Fruit fly (Drosophila melanogaster) whole organism, embryonic: ENCODE measurements around the gene CG13405.

Experiments used
- Ada2b ChIP-seq: fragments of 200-800 bp; sonication (Bioruptor generic); IDR thresholded peaks from 2 replicates; pipeline ENCODE4 v1.3.6; 2022; ENCODE audit warnings: missing biosample characterization, missing genetic modification characterization
- Aef1 ChIP-seq: fragments of 200-800 bp; sonication (Bioruptor generic); IDR thresholded peaks from 3 replicates; pipeline ENCODE4 v1.3.6; 2022; ENCODE audit warnings: missing biosample characterization, missing genetic modification characterization
- Atf3 ChIP-seq: fragments of 200-800 bp; sonication (Bioruptor generic); optimal IDR thresholded peaks from 3 replicates; lab custom pipeline; 2016; ENCODE audit warnings: missing biosample characterization, missing genetic modification characterization
- CG10431 ChIP-seq: fragments of 200-800 bp; sonication (Bioruptor generic); optimal IDR thresholded peaks from 3 replicates; lab custom pipeline; 2018; ENCODE audit warnings: missing biosample characterization, mild to moderate bottlenecking, missing genetic modification characterization
- CG12659 ChIP-seq: fragments of 200-800 bp; sonication (Bioruptor generic); optimal IDR thresholded peaks from 3 replicates; lab custom pipeline; 2017; ENCODE audit warnings: mild to moderate bottlenecking, missing biosample characterization, missing genetic modification reagents, missing genetic modification characterization
- CG12744 ChIP-seq: fragments of 200-800 bp; sonication (Bioruptor generic); optimal IDR thresholded peaks from 2 replicates; lab custom pipeline; 2016; ENCODE audit warnings: missing biosample characterization, missing genetic modification characterization
- CG12769 ChIP-seq: fragments of 200-800 bp; sonication (Bioruptor generic); optimal IDR thresholded peaks from 2 replicates; lab custom pipeline; 2019; ENCODE audit warnings: missing biosample characterization, mild to moderate bottlenecking, missing genetic modification characterization, moderate library complexity
- CG13123 ChIP-seq: fragments of 200-800 bp; sonication (Bioruptor generic); optimal IDR thresholded peaks from 2 replicates; lab custom pipeline; 2016; ENCODE audit warnings: missing biosample characterization, missing genetic modification characterization
- CG13287 ChIP-seq: fragments of 200-800 bp; sonication (Bioruptor generic); IDR thresholded peaks from 2 replicates; pipeline ENCODE4 v1.3.6; 2022; ENCODE audit warnings: missing biosample characterization, missing genetic modification characterization; ENCODE audit not compliant: partially characterized antibody
- CG14441 ChIP-seq: fragments of 200-800 bp; sonication (Bioruptor generic); IDR thresholded peaks from 2 replicates; pipeline ENCODE4 v1.3.6; 2022; ENCODE audit warnings: missing biosample characterization, missing genetic modification characterization
- CG18476 ChIP-seq: fragments of 200-800 bp; sonication (Bioruptor generic); optimal IDR thresholded peaks from 2 replicates; lab custom pipeline; 2016; ENCODE audit warnings: missing biosample characterization, mild to moderate bottlenecking, missing genetic modification characterization
- CG30403 ChIP-seq: fragments of 200-800 bp; sonication (Bioruptor generic); optimal IDR thresholded peaks from 3 replicates; lab custom pipeline; 2016; ENCODE audit warnings: missing biosample characterization, missing genetic modification characterization
- CG34224 ChIP-seq: fragments of 200-800 bp; sonication (Bioruptor generic); IDR thresholded peaks from 3 replicates; pipeline ENCODE4 v1.3.6; 2022; ENCODE audit warnings: missing biosample characterization, missing genetic modification characterization; ENCODE audit not compliant: partially characterized antibody
- CG3726 ChIP-seq: fragments of 200-800 bp; sonication (Bioruptor generic); IDR thresholded peaks from 3 replicates; pipeline ENCODE4, ENCODE4 v1.3.6; 2022; ENCODE audit warnings: missing biosample characterization, missing genetic modification characterization
- CG43689 ChIP-seq: fragments of 200-800 bp; sonication (Bioruptor generic); IDR thresholded peaks from 2 replicates; pipeline ENCODE4 v1.3.6; 2022; ENCODE audit warnings: missing biosample characterization, missing genetic modification characterization
- CG4617 ChIP-seq: fragments of 200-800 bp; sonication (Bioruptor generic); optimal IDR thresholded peaks from 3 replicates; lab custom pipeline; 2016; ENCODE audit warnings: missing biosample characterization, missing genetic modification characterization, borderline replicate concordance
- CG5953 ChIP-seq: fragments of 200-800 bp; sonication (Bioruptor generic); IDR thresholded peaks from 2 replicates; pipeline ENCODE4 v1.3.6; 2022; ENCODE audit warnings: missing biosample characterization, missing genetic modification characterization
- CG6791 ChIP-seq: fragments of 200-800 bp; sonication (Bioruptor generic); IDR thresholded peaks from 3 replicates; pipeline ENCODE4 v1.3.6; 2022; ENCODE audit warnings: missing biosample characterization, missing genetic modification characterization; ENCODE audit not compliant: partially characterized antibody
- CG7271 ChIP-seq: fragments of 200-800 bp; sonication (Bioruptor generic); optimal IDR thresholded peaks from 2 replicates; lab custom pipeline; 2018; ENCODE audit warnings: missing biosample characterization, mild to moderate bottlenecking, missing genetic modification characterization, moderate library complexity
- CG7839 ChIP-seq: fragments of 200-800 bp; sonication (Bioruptor generic); optimal IDR thresholded peaks from 3 replicates; lab custom pipeline; 2018; ENCODE audit warnings: missing biosample characterization, mild to moderate bottlenecking, missing genetic modification characterization, moderate library complexity
- CG8281 ChIP-seq: fragments of 200-800 bp; sonication (Bioruptor generic); optimal IDR thresholded peaks from 2 replicates; lab custom pipeline; 2018; ENCODE audit warnings: missing biosample characterization, mild to moderate bottlenecking, missing genetic modification characterization, moderate library complexity
- CG8290 ChIP-seq, 3 experiments: fragments of 200-800 bp; sonication (Bioruptor generic); optimal IDR thresholded peaks; 2 replicates each; lab custom pipeline; 2016 to 2019; ENCODE audit warnings: missing biosample characterization in 3 of 3, missing genetic modification characterization in 3 of 3, mild to moderate bottlenecking in 2 of 3, moderate library complexity in 1 of 3
- CG8765 ChIP-seq: fragments of 200-800 bp; sonication (Bioruptor generic); IDR thresholded peaks from 2 replicates; pipeline ENCODE4 v1.3.6; 2022; ENCODE audit warnings: missing biosample characterization, missing genetic modification characterization
- CG8944 ChIP-seq: fragments of 200-800 bp; sonication (Bioruptor generic); optimal IDR thresholded peaks from 3 replicates; lab custom pipeline; 2016; ENCODE audit warnings: missing biosample characterization, missing genetic modification characterization
- D19B ChIP-seq: fragments of 200-800 bp; sonication (Bioruptor generic); optimal IDR thresholded peaks from 2 replicates; lab custom pipeline; 2017; ENCODE audit warnings: missing biosample characterization, mild to moderate bottlenecking, missing genetic modification characterization
- Dip2 ChIP-seq: fragments of 200-800 bp; sonication (Bioruptor generic); IDR thresholded peaks from 2 replicates; pipeline ENCODE4 v1.3.6; 2022; ENCODE audit warnings: missing biosample characterization, missing genetic modification characterization
- E2f2 ChIP-seq: fragments of 200-800 bp; sonication (Bioruptor generic); IDR thresholded peaks from 2 replicates; pipeline ENCODE4 v1.3.6; 2022; ENCODE audit warnings: missing biosample characterization, missing genetic modification characterization
- Eip74EF ChIP-seq, 2 experiments: fragments of 200-800 bp in 1 of 2; fragments of >200 bp in 1 of 2; sonication (Bioruptor generic) in 1 of 2; optimal IDR thresholded peaks; 2 replicates each; lab custom pipeline; 2017 to 2019; ENCODE audit warnings: missing biosample characterization in 2 of 2, missing genetic modification characterization in 2 of 2, mild to moderate bottlenecking in 1 of 2, moderate library complexity in 1 of 2
- HLH54F ChIP-seq: fragments of 200-800 bp; sonication (Bioruptor generic); optimal IDR thresholded peaks from 3 replicates; lab custom pipeline; 2016; ENCODE audit warnings: missing biosample characterization, missing genetic modification characterization
- Hr3 ChIP-seq: fragments of 200-800 bp; sonication (Bioruptor generic); optimal IDR thresholded peaks from 3 replicates; lab custom pipeline; 2016; ENCODE audit warnings: missing biosample characterization, missing genetic modification characterization
- Hr51 ChIP-seq, 2 experiments: fragments of 200-800 bp; sonication (Bioruptor generic); optimal IDR thresholded peaks; 2 replicates in 1 of 2; 3 replicates in 1 of 2; lab custom pipeline; 2016 to 2018; ENCODE audit warnings: missing biosample characterization in 2 of 2, missing genetic modification characterization in 2 of 2, mild to moderate bottlenecking in 1 of 2, moderate library complexity in 1 of 2
- Med ChIP-seq: fragments of 200-800 bp; sonication (Bioruptor generic); peaks from one replicate; lab custom pipeline; 2016; ENCODE audit warnings: missing biosample characterization, missing genetic modification characterization, mild to moderate bottlenecking, inconsistent platforms, moderate library complexity
- NfI ChIP-seq: fragments of 200-800 bp; sonication (Bioruptor generic); optimal IDR thresholded peaks from 3 replicates; lab custom pipeline; 2018; ENCODE audit warnings: missing biosample characterization, mild to moderate bottlenecking, missing genetic modification characterization, moderate library complexity
- Side ChIP-seq: fragments of 200-800 bp; sonication (Bioruptor generic); optimal IDR thresholded peaks from 2 replicates; lab custom pipeline; 2016; ENCODE audit warnings: missing biosample characterization, missing genetic modification characterization
- Six4 ChIP-seq: fragments of 200-800 bp; sonication (Bioruptor generic); optimal IDR thresholded peaks from 2 replicates; lab custom pipeline; 2016; ENCODE audit warnings: missing biosample characterization, missing genetic modification characterization
- ac ChIP-seq: fragments of 200-800 bp; sonication (Bioruptor generic); optimal IDR thresholded peaks from 3 replicates; lab custom pipeline; 2017; ENCODE audit warnings: missing biosample characterization, mild to moderate bottlenecking, missing genetic modification characterization
- dmrt11E ChIP-seq: fragments of 200-800 bp; sonication (Bioruptor generic); optimal IDR thresholded peaks from 3 replicates; lab custom pipeline; 2018; ENCODE audit warnings: missing biosample characterization, mild to moderate bottlenecking, missing genetic modification characterization, moderate library complexity
- dpn ChIP-seq, 2 experiments: fragments of 200-800 bp; sonication (Bioruptor generic); optimal IDR thresholded peaks; 3 replicates each; lab custom pipeline; 2016; ENCODE audit warnings: missing biosample characterization in 2 of 2, missing genetic modification characterization in 2 of 2
- ewg ChIP-seq: fragments of 200-800 bp; sonication (Bioruptor generic); optimal IDR thresholded peaks from 3 replicates; lab custom pipeline; 2017; ENCODE audit warnings: mild to moderate bottlenecking, missing biosample characterization, missing genetic modification reagents, missing genetic modification characterization
- fd102C ChIP-seq: fragments of 200-800 bp; sonication (Bioruptor generic); optimal IDR thresholded peaks from 2 replicates; lab custom pipeline; 2018; ENCODE audit warnings: missing biosample characterization, mild to moderate bottlenecking, missing genetic modification characterization, moderate library complexity
- fd96Cb ChIP-seq: fragments of 200-800 bp; sonication (Bioruptor generic); optimal IDR thresholded peaks from 2 replicates; lab custom pipeline; 2018; ENCODE audit warnings: missing biosample characterization, mild to moderate bottlenecking, missing genetic modification characterization, moderate library complexity
- fu2 ChIP-seq: fragments of 200-800 bp; sonication (Bioruptor generic); optimal IDR thresholded peaks from 2 replicates; lab custom pipeline; 2016; ENCODE audit warnings: missing biosample characterization, missing genetic modification characterization
- gem ChIP-seq: fragments of 200-800 bp; sonication (Bioruptor generic); optimal IDR thresholded peaks from 2 replicates; lab custom pipeline; 2019; ENCODE audit warnings: missing biosample characterization, mild to moderate bottlenecking, missing genetic modification characterization, moderate library complexity
- gt ChIP-seq: fragments of 200-800 bp; sonication (Bioruptor generic); IDR thresholded peaks from 2 replicates; pipeline ENCODE4 v1.3.6; 2022; ENCODE audit warnings: missing biosample characterization, missing genetic modification characterization
- nau ChIP-seq: fragments of 200-800 bp; sonication (Bioruptor generic); optimal IDR thresholded peaks from 3 replicates; lab custom pipeline; 2017; ENCODE audit warnings: missing biosample characterization, mild to moderate bottlenecking, missing genetic modification characterization, missing genetic modification reagents
- run ChIP-seq: fragments of 200-800 bp; sonication (Bioruptor generic); optimal IDR thresholded peaks from 3 replicates; lab custom pipeline; 2018; ENCODE audit warnings: missing biosample characterization, mild to moderate bottlenecking, missing genetic modification characterization
- sens-2 ChIP-seq: fragments of 200-800 bp; sonication (Bioruptor generic); IDR thresholded peaks from 2 replicates; pipeline ENCODE4 v1.3.6; 2022; ENCODE audit warnings: missing biosample characterization, missing genetic modification characterization
- sna ChIP-seq: fragments of 200-800 bp; sonication (Bioruptor generic); IDR thresholded peaks from 2 replicates; pipeline ENCODE4 v1.3.6; 2022; ENCODE audit warnings: missing biosample characterization, missing genetic modification characterization; ENCODE audit not compliant: partially characterized antibody
- tgo ChIP-seq: fragments of 200-800 bp; sonication (Bioruptor generic); IDR thresholded peaks from 3 replicates; pipeline ENCODE4 v1.3.6; 2022; ENCODE audit warnings: missing biosample characterization, missing genetic modification characterization
- vfl ChIP-seq: fragments of 200-800 bp; sonication (Bioruptor generic); optimal IDR thresholded peaks from 2 replicates; lab custom pipeline; 2016; ENCODE audit warnings: missing biosample characterization, missing genetic modification characterization

Gene CG13405

dm6 chr3L:94062-94461, 18.9 kb upstream of the CG13405 start (continued):
- TF ChIP-seq CG12769 (tag; lab: Kevin White, UChicago) (peak; percentile 51), fd96Cb (tag; lab: Kevin White, UChicago) (no peak), gem (peak; percentile 7), CG14441 (GFP tag; lab: Robert Waterston, UW) (peak; percentile 74; the same call in 1 of the 2 replicates), gt (GFP tag; lab: Robert Waterston, UW) (no peak), ac (GFP tag; lab: Kevin White, UChicago) (no peak), dpn (GFP tag; optimal IDR thresholded peaks at IDR 0.05; lab: Kevin White, UChicago) (peak; percentile 20 to 56), CG12659 (GFP tag; lab: Kevin White, UChicago) (no peak), CG13123 (peak; percentile 36), HLH54F (GFP tag; lab: Kevin White, UChicago) (peak; percentile 43), NfI (GFP tag; lab: Kevin White, UChicago) (peak; percentile 12), vfl (GFP tag; lab: Kevin White, UChicago) (no peak), sna (no peak), Eip74EF (GFP tag; optimal IDR thresholded peaks at IDR 0.05; lab: Kevin White, UChicago) (no peak), Atf3 (GFP tag; lab: Kevin White, UChicago) (no peak), Hr3 (GFP tag; lab: Kevin White, UChicago) (no peak), Aef1 (GFP tag; lab: Robert Waterston, UW) (0 out of 3 replicates have a peak, but pooled peaks have one; percentile 32), E2f2 (GFP tag; lab: Robert Waterston, UW) (no peak), run (no peak), CG7271 (tag; lab: Kevin White, UChicago) (no peak), nau (no peak), CG43689 (GFP tag; lab: Robert Waterston, UW) (no peak), CG8765 (no peak), Hr51 (GFP tag; optimal IDR thresholded peaks at IDR 0.05; lab: Kevin White, UChicago) (peak in 1 of 2 experiments; percentile 39), CG34224 (no peak), CG10431 (GFP tag; lab: Kevin White, UChicago) (no peak), Six4 (GFP tag; lab: Kevin White, UChicago) (no peak), CG7839 (tag; lab: Kevin White, UChicago) (peak; percentile 36), CG8944 (GFP tag; lab: Kevin White, UChicago) (peak; percentile 26), CG30403 (no peak), CG8290 (GFP tag; optimal IDR thresholded peaks at IDR 0.05; lab: Kevin White, UChicago) (no peak), CG8290 (tag; optimal IDR thresholded peaks at IDR 0.05; lab: Kevin White, UChicago) (no peak), CG6791 (GFP tag; lab: Robert Waterston, UW) (no peak), CG13287 (GFP tag; lab: Robert Waterston, UW) (no peak), Ada2b (peak; percentile 18; the same call in 1 of the 2 replicates), Dip2 (GFP tag; lab: Robert Waterston, UW) (no peak), sens-2 (GFP tag; lab: Robert Waterston, UW) (no peak), Side (no peak), fu2 (GFP tag; lab: Kevin White, UChicago) (no peak), dmrt11E (tag; lab: Kevin White, UChicago) (no peak), CG8281 (tag; lab: Kevin White, UChicago) (no peak), CG4617 (GFP tag; lab: Kevin White, UChicago) (no peak), D19B (GFP tag; lab: Kevin White, UChicago) (no peak), CG3726 (GFP tag; lab: Robert Waterston, UW) (no peak), tgo (peak; percentile 57; the same call in 1 of the 3 replicates), ewg (GFP tag; lab: Kevin White, UChicago) (no peak), CG5953 (GFP tag; lab: Robert Waterston, UW) (no peak), fd102C (GFP tag; lab: Kevin White, UChicago) (no peak), Med (peak; percentile 77), CG18476 (GFP tag; lab: Kevin White, UChicago) (no peak), CG12744 (GFP tag; lab: Kevin White, UChicago) (no peak)
